Worm (Caenorhabditis elegans): ENCODE data around the gene F08B12.4.
A peak's percentile ranks its signal among the peaks of the same experiment; 100 is the strongest.

The F08B12.4 gene

ce11 chrX:11418667-11419066, 11.1 kb upstream of the F08B12.4 start, which contains the start of gene F46C3.2:
TSS of gene F46C3.2 (minus strand) at chrX:11418767.
- no peak for TF ChIP-seq ceh-27 (GFP tag; optimal IDR thresholded peaks at IDR 0.05)
- TF ChIP-seq nhr-80 (tag; optimal IDR thresholded peaks at IDR 0.05): peak; percentile 7

ce11 chrX:11414837-11415550, 7.5 kb upstream of the F08B12.4 start, which contains the start of gene pek-1:
TSS of gene pek-1 (minus strand) at chrX:11414887.
- TF ChIP-seq snpc-3.4 (tag; optimal IDR thresholded peaks at IDR 0.05) (no peak), B0336.3 (GFP tag; IDR thresholded peaks at IDR 0.05) (peak; percentile 44; the same call in 1 of the 2 replicates), sptf-2 (GFP tag; optimal IDR thresholded peaks at IDR 0.05) (no peak), F23B12.7 (tag; optimal IDR thresholded peaks at IDR 0.05; ENCODE audit: insufficient read depth) (no peak), mes-4 (tag; optimal IDR thresholded peaks at IDR 0.05) (no peak), K12H6.12 (tag; optimal IDR thresholded peaks at IDR 0.05) (peak; percentile 24), snpc-1.3 (tag; optimal IDR thresholded peaks at IDR 0.05; ENCODE audit: insufficient read depth) (no peak), ztf-3 (GFP tag; optimal IDR thresholded peaks at IDR 0.05) (no peak), cebp-1 (GFP tag; IDR thresholded peaks at IDR 0.05) (no peak), cebp-1 (tag; optimal IDR thresholded peaks at IDR 0.05) (peak; percentile 73), fkh-3 (tag; optimal IDR thresholded peaks at IDR 0.05) (no peak), F57A8.1 (GFP tag; optimal IDR thresholded peaks at IDR 0.05) (no peak), dpff-1 (tag; optimal IDR thresholded peaks at IDR 0.05) (no peak), let-526 (GFP tag; IDR thresholded peaks at IDR 0.05) (no peak), bed-1 (GFP tag; IDR thresholded peaks at IDR 0.05) (no peak), snpc-4 (GFP tag; optimal IDR thresholded peaks at IDR 0.05) (no peak), snpc-4 (tag; optimal IDR thresholded peaks at IDR 0.05) (no peak), rec-8 (tag; optimal IDR thresholded peaks at IDR 0.05) (no peak), nfya-2 (GFP tag; IDR thresholded peaks at IDR 0.05) (no peak), bed-2 (GFP tag; IDR thresholded peaks at IDR 0.05) (no peak), madf-10 (tag; optimal IDR thresholded peaks at IDR 0.05) (peak; percentile 4), nfyb-1 (GFP tag; IDR thresholded peaks at IDR 0.05) (0 out of 2 replicates have a peak, but pooled peaks have one; percentile 31), ama-1 (optimal IDR thresholded peaks at IDR 0.05) (no peak), ama-1 (GFP tag; optimal IDR thresholded peaks at IDR 0.05) (no peak), lin-40 (tag; optimal IDR thresholded peaks at IDR 0.05) (peak; percentile 45), attf-3 (GFP tag; conservative IDR thresholded peaks at IDR 0.05) (no peak), nhr-80 (tag; optimal IDR thresholded peaks at IDR 0.05) (peak; percentile 54), let-607 (tag; optimal IDR thresholded peaks at IDR 0.05) (peak; percentile 73 to 88), C17E4.6 (GFP tag; IDR thresholded peaks at IDR 0.05) (no peak), F49E8.2 (tag; optimal IDR thresholded peaks at IDR 0.05; ENCODE audit: insufficient read depth) (no peak), D2030.7 (GFP tag; IDR thresholded peaks at IDR 0.05) (no peak), B0035.1 (tag; optimal IDR thresholded peaks at IDR 0.05) (no peak), ztf-25 (GFP tag; IDR thresholded peaks at IDR 0.05) (no peak), ZK185.1 (tag; optimal IDR thresholded peaks at IDR 0.05; ENCODE audit: poor library complexity, severe bottlenecking) (no peak), attf-6 (GFP tag; IDR thresholded peaks at IDR 0.05) (no peak), rpc-1 (optimal IDR thresholded peaks at IDR 0.05) (peak; percentile 15), rpc-1 (tag; optimal IDR thresholded peaks at IDR 0.05) (no peak), ets-4 (GFP tag; optimal IDR thresholded peaks at IDR 0.05) (no peak), hsf-1 (GFP tag; IDR thresholded peaks at IDR 0.05) (peak; percentile 89), lag-1 (GFP tag; IDR thresholded peaks at IDR 0.05) (no peak), ceh-27 (GFP tag; optimal IDR thresholded peaks at IDR 0.05) (no peak), hlh-26 (GFP tag; conservative IDR thresholded peaks at IDR 0.05) (no peak), ekl-4 (GFP tag; IDR thresholded peaks at IDR 0.05) (peak; percentile 10; the same call in 1 of the 2 replicates), zfh-2 (GFP tag; conservative IDR thresholded peaks at IDR 0.05) (no peak), rcor-1 (GFP tag; IDR thresholded peaks at IDR 0.05) (no peak)

All from whole organism, young adult.